Fruit fly (Drosophila melanogaster): ENCODE measurements around the gene CG14915.
A peak's percentile ranks its signal among the peaks of the same experiment; 100 is the strongest.

Gene CG14915

DNA sequence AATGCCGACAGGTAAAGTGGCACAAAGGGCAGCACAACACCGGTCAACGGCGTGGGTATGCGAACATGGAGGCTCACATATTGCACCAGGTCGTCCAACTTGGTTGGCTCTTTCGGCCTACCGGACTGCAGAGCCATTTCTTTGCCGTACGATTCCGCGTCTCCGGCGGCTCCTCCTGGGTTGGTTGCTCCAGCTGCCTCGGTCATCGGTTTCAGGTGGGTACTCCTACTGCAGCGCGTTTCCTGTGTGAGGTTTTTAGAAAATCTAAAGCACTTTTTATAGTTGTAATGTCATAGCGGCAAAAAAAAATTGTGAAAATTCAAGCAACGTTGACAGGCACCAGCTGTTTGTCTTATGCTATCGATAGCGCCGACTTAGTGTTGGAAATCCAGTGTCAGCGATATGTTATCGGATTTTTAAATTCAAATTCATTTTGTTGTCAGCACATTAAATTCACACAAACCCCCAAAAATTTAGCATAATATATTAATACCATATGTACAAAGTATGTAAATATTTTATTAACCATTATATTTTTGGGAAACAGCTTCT lies 49.2 kb downstream of the CG14915 start, which contains the start of gene CG6230:
TSS of gene CG6230 (minus strand) at position 354 of the 552 bp plus-strand sequence.
- no peak for TF ChIP-seq CG32264 (GFP tag; optimal IDR thresholded peaks at IDR 0.05)
- no peak for TF ChIP-seq OdsH (GFP tag; optimal IDR thresholded peaks at IDR 0.05)
- no peak for TF ChIP-seq CG9705 (GFP tag; optimal IDR thresholded peaks at IDR 0.05)
- no peak for TF ChIP-seq rgr (GFP tag; optimal IDR thresholded peaks at IDR 0.05)
- no peak for TF ChIP-seq HLH106 (tag; optimal IDR thresholded peaks at IDR 0.05)
- TF ChIP-seq woc (GFP tag; optimal IDR thresholded peaks at IDR 0.05), result no peak
- peak; percentile 14 for TF ChIP-seq Hr83 (GFP tag; optimal IDR thresholded peaks at IDR 0.05; ENCODE audit: poor library complexity, severe bottlenecking)
- TF ChIP-seq Sp1 (GFP tag; optimal IDR thresholded peaks at IDR 0.05), result no peak
